Worm (Caenorhabditis elegans) whole organism, midembryonic: ENCODE results near the gene his-63.
"Not testable (repeated sequence)": the region's sequence is repeated elsewhere in the genome, so short reads cannot be mapped to it uniquely, and the experiment has no call there.

Experiments used
- T22C8.4 ChIP-seq: fragments of 200-800 bp; sonication (Bioruptor generic); IDR thresholded peaks from 2 replicates; pipeline ENCODE4 v1.3.6; 2022; ENCODE audit warnings: missing genetic modification characterization, missing compliant biosample characterization
- cog-1 ChIP-seq: sonication (generic microtip); optimal IDR thresholded peaks from 2 replicates; lab custom pipeline; 2016; ENCODE audit warnings: missing genetic modification characterization, missing compliant biosample characterization
- flt-1 ChIP-seq: fragments of 200-800 bp; sonication (Bioruptor generic); IDR thresholded peaks from 2 replicates; pipeline ENCODE4 v1.3.6; 2022; ENCODE audit warnings: missing genetic modification characterization, missing compliant biosample characterization
- klf-2 ChIP-seq: fragments of 200-800 bp; sonication (Bioruptor generic); conservative IDR thresholded peaks from 2 replicates; pipeline ENCODE4 v1.3.6; 2022; ENCODE audit warnings: missing genetic modification reagents, missing genetic modification characterization, missing compliant biosample characterization
- med-1 ChIP-seq: sonication (generic microtip); optimal IDR thresholded peaks from 2 replicates; lab custom pipeline; 2017; ENCODE audit warnings: missing genetic modification characterization, mild to moderate bottlenecking, missing compliant biosample characterization, antibody characterized with exemption, missing genetic modification reagents; ENCODE audit not compliant: insufficient read depth
- ref-1 ChIP-seq: fragments of 200-800 bp; sonication (Bioruptor generic); conservative IDR thresholded peaks from 2 replicates; pipeline ENCODE4 v1.3.6; 2022; ENCODE audit warnings: missing genetic modification reagents, missing genetic modification characterization, missing compliant biosample characterization
- tab-1 ChIP-seq: fragments of 200-800 bp; sonication (Bioruptor generic); IDR thresholded peaks from 2 replicates; pipeline ENCODE4 v1.3.6; 2022; ENCODE audit warnings: missing genetic modification characterization, missing compliant biosample characterization
- ztf-23 ChIP-seq: fragments of 200-800 bp; sonication (Bioruptor generic); IDR thresholded peaks from 2 replicates; pipeline ENCODE4 v1.3.6; 2022; ENCODE audit warnings: missing genetic modification reagents, missing genetic modification characterization, missing compliant biosample characterization
- ztf-29 ChIP-seq: fragments of 200-800 bp; sonication (Bioruptor generic); IDR thresholded peaks from 2 replicates; pipeline ENCODE4 v1.3.6; 2022; ENCODE audit warnings: missing genetic modification reagents, missing genetic modification characterization, missing compliant biosample characterization

The his-63 gene

ce11 chrIV:11421696-11422095, 15.0 kb upstream of the his-63 start, which contains the start of gene F22B3.7:
F22B3.7 (minus strand) TSS chrIV:11421796.
- TF ChIP-seq ztf-29 (GFP tag; lab: Robert Waterston, UW): no peak
- no peak for TF ChIP-seq klf-2 (GFP tag; lab: Robert Waterston, UW)
- TF ChIP-seq ref-1 (GFP tag; lab: Robert Waterston, UW): no peak
- TF ChIP-seq med-1 (GFP tag; lab: Kevin White, UChicago): no peak
- TF ChIP-seq ztf-23 (GFP tag; lab: Robert Waterston, UW): no peak
- no peak for TF ChIP-seq T22C8.4
- TF ChIP-seq flt-1 (GFP tag; lab: Robert Waterston, UW): no peak
- no peak for TF ChIP-seq tab-1 (GFP tag; lab: Robert Waterston, UW)
- TF ChIP-seq cog-1 (tag; lab: Kevin White, UChicago): no peak

- not testable (repeated sequence) for TF ChIP-seq T22C8.4; tab-1 (GFP tag; lab: Robert Waterston, UW); ref-1 (GFP tag; lab: Robert Waterston, UW)
Observed at ce11 chrIV:11416724-11417123, 10.1 kb upstream of the his-63 start, which contains the start of gene F22B3.5. F22B3.5 (minus strand) TSS chrIV:11416824.

DNA sequence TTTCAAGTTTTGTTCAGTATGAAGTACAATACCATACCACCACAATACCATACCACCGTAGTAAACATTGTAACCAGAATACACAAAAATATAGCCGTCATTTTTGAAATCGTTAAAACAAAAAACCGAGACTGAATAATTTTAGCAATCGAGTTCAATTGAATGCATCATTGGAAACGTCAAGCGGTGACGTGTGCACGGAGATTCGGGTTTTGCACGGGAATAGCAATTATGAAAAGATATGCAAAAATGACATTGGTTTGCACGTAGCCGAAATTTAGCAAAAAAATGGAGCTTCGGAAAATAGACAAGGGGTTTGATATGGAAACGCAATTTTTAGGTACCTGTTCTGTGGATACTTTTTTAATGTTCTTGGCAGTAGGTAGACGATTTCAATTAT, 8.3 kb upstream of the his-63 start, which contains the start of gene F22B3.10:
TSS of gene F22B3.10 (minus strand) at position 101 of the 400 bp plus-strand sequence.
- TF ChIP-seq ztf-29 (GFP tag; lab: Robert Waterston, UW) (no peak), tab-1 (GFP tag; lab: Robert Waterston, UW) (no peak), med-1 (GFP tag; lab: Kevin White, UChicago) (no peak), flt-1 (GFP tag; lab: Robert Waterston, UW) (no peak), ref-1 (GFP tag; lab: Robert Waterston, UW) (no peak), klf-2 (GFP tag; lab: Robert Waterston, UW) (no peak), cog-1 (tag; lab: Kevin White, UChicago) (no peak), T22C8.4 (no peak), ztf-23 (GFP tag; lab: Robert Waterston, UW) (no peak)

DNA sequence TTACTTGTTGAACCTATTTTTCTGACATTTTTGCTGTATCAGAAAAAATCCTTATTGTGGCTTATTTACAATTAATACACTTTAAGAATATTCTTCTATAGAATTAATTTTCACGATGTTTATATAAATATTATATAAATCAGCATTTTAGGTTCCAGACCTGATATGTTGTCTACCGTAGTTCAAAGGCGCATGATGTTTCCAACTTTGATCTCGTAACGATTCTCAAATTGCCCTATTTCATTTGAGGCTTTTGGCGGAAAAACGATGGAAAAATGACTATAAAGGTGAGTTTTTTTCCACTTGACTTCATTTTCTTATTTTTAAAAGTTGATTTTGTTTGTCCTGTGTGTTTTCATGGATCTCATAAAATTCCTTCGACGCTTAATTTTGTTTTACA, 3.4 kb upstream of the his-63 start, which contains the start of gene gfat-2:
TSS of gene gfat-2 (plus strand) at position 145 of the 400 bp plus-strand sequence.
- TF ChIP-seq ztf-29 (GFP tag; lab: Robert Waterston, UW) (no peak), med-1 (GFP tag; lab: Kevin White, UChicago) (no peak), T22C8.4 (no peak), flt-1 (GFP tag; lab: Robert Waterston, UW) (no peak), ref-1 (GFP tag; lab: Robert Waterston, UW) (no peak), tab-1 (GFP tag; lab: Robert Waterston, UW) (no peak), klf-2 (GFP tag; lab: Robert Waterston, UW) (no peak), cog-1 (tag; lab: Kevin White, UChicago) (no peak), ztf-23 (GFP tag; lab: Robert Waterston, UW) (no peak)

ce11 chrIV:11403288-11403991, 3.2 kb downstream of the his-63 start, which contains the start of the genes memi-3 and cyp-31A2:
memi-3 (minus strand) TSS chrIV:11403338.
cyp-31A2 (plus strand) TSS chrIV:11403961.
- TF ChIP-seq tab-1 (GFP tag; lab: Robert Waterston, UW): no peak
- TF ChIP-seq ztf-29 (GFP tag; lab: Robert Waterston, UW): no peak
- no peak for TF ChIP-seq flt-1 (GFP tag; lab: Robert Waterston, UW)
- TF ChIP-seq cog-1 (tag; lab: Kevin White, UChicago): no peak
- TF ChIP-seq klf-2 (GFP tag; lab: Robert Waterston, UW): no peak
- TF ChIP-seq T22C8.4: no peak
- TF ChIP-seq ref-1 (GFP tag; lab: Robert Waterston, UW): no peak
- TF ChIP-seq ztf-23 (GFP tag; lab: Robert Waterston, UW): no peak
- TF ChIP-seq med-1 (GFP tag; lab: Kevin White, UChicago): no peak

DNA sequence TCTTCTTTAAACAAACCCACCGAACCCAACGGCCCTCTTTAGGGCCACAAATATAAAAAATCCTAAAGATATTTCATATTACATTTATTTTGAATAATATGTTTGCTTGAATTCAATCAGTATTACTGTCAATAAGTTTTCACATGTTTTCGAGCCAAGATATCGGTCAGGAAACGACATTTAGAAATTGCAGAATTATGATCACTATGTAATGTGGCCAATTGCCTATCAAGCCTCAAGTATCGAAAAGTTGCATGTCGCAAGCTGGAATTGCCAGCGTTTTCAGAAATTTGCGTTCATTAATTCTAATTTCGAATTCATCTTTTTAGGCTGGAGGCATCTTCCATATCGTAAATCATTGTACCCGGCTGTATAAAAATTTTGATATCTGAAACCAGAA, 5.2 kb downstream of the his-63 start:
- TF ChIP-seq tab-1 (GFP tag; lab: Robert Waterston, UW) (no peak), flt-1 (GFP tag; lab: Robert Waterston, UW) (no peak), klf-2 (GFP tag; lab: Robert Waterston, UW) (no peak), cog-1 (tag; lab: Kevin White, UChicago) (no peak), T22C8.4 (no peak), ztf-23 (GFP tag; lab: Robert Waterston, UW) (no peak), med-1 (GFP tag; lab: Kevin White, UChicago) (no peak), ref-1 (GFP tag; lab: Robert Waterston, UW) (no peak), ztf-29 (GFP tag; lab: Robert Waterston, UW) (no peak)

DNA sequence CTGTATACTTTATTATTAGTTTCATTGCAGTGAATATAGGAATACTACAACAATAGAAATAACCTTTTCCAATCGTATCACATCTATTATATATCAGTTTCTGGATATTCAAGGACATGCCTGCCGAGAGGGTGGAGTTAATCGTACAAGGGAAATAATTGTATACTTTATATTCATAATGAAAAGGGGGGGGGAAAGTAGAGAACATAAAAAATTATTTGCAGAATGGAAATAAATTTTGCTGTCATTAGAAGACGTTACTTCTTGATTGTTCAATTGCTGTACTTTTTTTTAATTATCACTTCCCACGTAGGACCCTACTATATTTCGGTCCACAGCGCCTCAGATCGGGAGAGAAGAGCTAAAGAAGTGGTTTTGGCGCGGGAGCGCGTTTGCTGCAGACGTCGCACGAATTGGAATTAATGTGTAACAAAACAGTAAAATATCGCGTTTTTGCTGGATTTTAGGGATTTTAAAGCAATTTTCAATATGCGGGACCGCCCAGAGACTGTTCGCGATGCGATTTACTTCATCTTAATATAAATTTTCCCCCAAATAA, 8.3 kb downstream of the his-63 start, which contains the start of gene dsl-6:
TSS of gene dsl-6 (minus strand) at position 51 of the 559 bp plus-strand sequence.
- not testable (repeated sequence) for TF ChIP-seq T22C8.4; ztf-29 (GFP tag; lab: Robert Waterston, UW); ref-1 (GFP tag; lab: Robert Waterston, UW)

DNA sequence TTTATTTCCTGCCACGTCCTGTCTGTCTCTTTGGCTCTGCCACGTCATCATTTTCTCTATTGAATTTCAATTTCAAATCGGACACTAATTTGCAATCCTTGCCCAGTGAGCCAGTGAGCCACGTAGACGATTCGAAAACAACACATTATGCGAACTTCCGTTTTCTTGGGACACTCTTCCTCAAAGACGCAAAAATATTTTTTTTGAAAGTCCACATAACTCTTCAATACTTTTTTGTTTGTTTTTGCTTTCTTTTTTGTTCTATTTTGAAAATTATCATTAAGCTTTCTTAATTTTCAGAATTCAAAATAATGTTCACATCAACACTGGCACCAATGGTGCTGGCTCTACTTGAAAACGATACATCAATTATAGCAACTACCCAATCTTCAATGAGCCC, 12.4 kb downstream of the his-63 start, which contains the start of gene tag-89:
TSS of gene tag-89 (plus strand) at position 301 of the 400 bp plus-strand sequence.
- TF ChIP-seq flt-1 (GFP tag; lab: Robert Waterston, UW): no peak

- TF ChIP-seq med-1 (GFP tag; lab: Kevin White, UChicago): no peak
- no peak for TF ChIP-seq tab-1 (GFP tag; lab: Robert Waterston, UW)
- TF ChIP-seq ref-1 (GFP tag; lab: Robert Waterston, UW): no peak
- TF ChIP-seq cog-1 (tag; lab: Kevin White, UChicago): no peak
- no peak for TF ChIP-seq flt-1 (GFP tag; lab: Robert Waterston, UW)
- TF ChIP-seq T22C8.4: no peak
- TF ChIP-seq ztf-23 (GFP tag; lab: Robert Waterston, UW): no peak
- TF ChIP-seq klf-2 (GFP tag; lab: Robert Waterston, UW): no peak
- TF ChIP-seq ztf-29 (GFP tag; lab: Robert Waterston, UW): no peak
Observed at ce11 chrIV:11388684-11389083, 18.0 kb downstream of the his-63 start.
